Worm (Caenorhabditis elegans) whole organism, young adult: ENCODE measurements around the gene T05B4.10.

Source experiments
- F57C9.4 ChIP-seq: sonication (generic microtip); optimal IDR thresholded peaks from 2 replicates; lab custom pipeline; 2017; ENCODE audit warnings: mild to moderate bottlenecking, missing genetic modification characterization, missing compliant biosample characterization
- Y79H2A.3 ChIP-seq: fragments of 200-800 bp; sonication (Bioruptor generic); conservative IDR thresholded peaks from 2 replicates; pipeline ENCODE4 v1.3.6; 2022; ENCODE audit warnings: missing genetic modification reagents, missing genetic modification characterization, missing compliant biosample characterization
- ceh-40 ChIP-seq: fragments of 200-800 bp; sonication (Bioruptor generic); IDR thresholded peaks from 2 replicates; pipeline ENCODE4 v1.3.6; 2022; ENCODE audit warnings: missing genetic modification characterization, missing compliant biosample characterization
- efl-1 ChIP-seq: fragments of 150-350 bp; optimal IDR thresholded peaks from 2 replicates; lab custom pipeline; 2014; ENCODE audit warnings: missing biosample characterization, missing genetic modification reagents, missing genetic modification characterization
- lag-1 ChIP-seq: fragments of 200-800 bp; sonication (Bioruptor generic); IDR thresholded peaks from 2 replicates; pipeline ENCODE4 v1.3.6; 2022; ENCODE audit warnings: missing genetic modification reagents, missing genetic modification characterization, missing compliant biosample characterization
- nfya-1 ChIP-seq: sonication (generic microtip); optimal IDR thresholded peaks from 2 replicates; lab custom pipeline; 2017; ENCODE audit warnings: antibody characterized with exemption, missing compliant biosample characterization, missing genetic modification characterization, borderline replicate concordance; ENCODE audit not compliant: insufficient read depth
- pha-4 ChIP-seq: fragments of 150-350 bp; sonication (generic microtip); optimal IDR thresholded peaks from 2 replicates; lab custom pipeline; 2014; ENCODE audit warnings: missing biosample characterization, missing genetic modification reagents, missing genetic modification characterization
- rec-8 ChIP-seq, 2 experiments: sonication (generic microtip); optimal IDR thresholded peaks; 2 replicates each; lab custom pipeline; 2016; ENCODE audit warnings: mild to moderate bottlenecking in 2 of 2, missing genetic modification characterization in 2 of 2, missing genetic modification reagents in 2 of 2, missing genotype in 2 of 2, missing biosample characterization in 1 of 2, missing compliant biosample characterization in 1 of 2, moderate library complexity in 1 of 2
- sdz-38 ChIP-seq: sonication (generic microtip); optimal IDR thresholded peaks from 2 replicates; lab custom pipeline; 2016; ENCODE audit warnings: missing genotype, missing genetic modification characterization, missing compliant biosample characterization
- snpc-1.1 ChIP-seq: sonication (generic microtip); optimal IDR thresholded peaks from 2 replicates; lab custom pipeline; 2017; ENCODE audit warnings: missing genetic modification characterization, mild to moderate bottlenecking, missing compliant biosample characterization, antibody characterized with exemption, moderate library complexity, missing genotype, missing genetic modification reagents; ENCODE audit not compliant: insufficient read depth
- snpc-4 ChIP-seq, 5 experiments: fragments of 150-350 bp in 1 of 5; sonication (generic microtip) in 4 of 5; optimal IDR thresholded peaks; 2 replicates each; lab custom pipeline; 2014 to 2018; ENCODE audit warnings: missing genetic modification characterization in 5 of 5, missing biosample characterization in 3 of 5, antibody characterized with exemption in 2 of 5, mild to moderate bottlenecking in 2 of 5, missing compliant biosample characterization in 2 of 5, missing genotype in 2 of 5, moderate library complexity in 2 of 5, missing genetic modification reagents in 1 of 5
- zim-3 ChIP-seq: sonication (generic microtip); optimal IDR thresholded peaks from 2 replicates; lab custom pipeline; 2017; ENCODE audit warnings: mild to moderate bottlenecking, missing genetic modification characterization, moderate library complexity, missing compliant biosample characterization
- ztf-26 ChIP-seq: sonication (generic microtip); optimal IDR thresholded peaks from 2 replicates; lab custom pipeline; 2017; ENCODE audit warnings: missing genetic modification characterization, missing compliant biosample characterization

- TF ChIP-seq efl-1 (GFP tag; lab: Kevin White, UChicago) = no peak
- TF ChIP-seq F57C9.4 (tag; lab: Kevin White, UChicago) = no peak
- no peak for TF ChIP-seq pha-4 (tag; lab: Kevin White, UChicago)
- TF ChIP-seq Y79H2A.3 (GFP tag; lab: Robert Waterston, UW) = no peak
- no peak for TF ChIP-seq snpc-4 (GFP tag; optimal IDR thresholded peaks at IDR 0.05; lab: Kevin White, UChicago)
- no peak for TF ChIP-seq snpc-4 (tag; optimal IDR thresholded peaks at IDR 0.05; lab: Kevin White, UChicago)
- TF ChIP-seq snpc-1.1 (tag; lab: Kevin White, UChicago) = no peak
- no peak for TF ChIP-seq ceh-40 (GFP tag; lab: Robert Waterston, UW)
- TF ChIP-seq sdz-38 (tag; lab: Kevin White, UChicago) = no peak
- TF ChIP-seq rec-8 (tag; optimal IDR thresholded peaks at IDR 0.05; lab: Kevin White, UChicago) = no peak
- TF ChIP-seq zim-3 (tag; lab: Kevin White, UChicago) = no peak
- TF ChIP-seq nfya-1 = no peak
- TF ChIP-seq ztf-26 (tag; lab: Kevin White, UChicago) = no peak
- no peak for TF ChIP-seq lag-1
Measured at ce11 chrV:4109873-4110272, 10.7 kb downstream of the T05B4.10 start, which contains the start of gene clc-18.
